Worm (Caenorhabditis elegans) whole organism, young adult: Measurements from ENCODE around the gene sshk-1.

Experiments used
- B0019.2 ChIP-seq: fragments of 200-800 bp; sonication (Bioruptor generic); conservative IDR thresholded peaks from 2 replicates; pipeline ENCODE4 v1.3.6; 2022; ENCODE audit warnings: missing genetic modification reagents, missing genetic modification characterization, missing compliant biosample characterization
- B0035.1 ChIP-seq: sonication (generic microtip); optimal IDR thresholded peaks from 2 replicates; lab custom pipeline; 2016; ENCODE audit warnings: missing genetic modification characterization, mild to moderate bottlenecking, missing compliant biosample characterization, missing genotype, missing genetic modification reagents
- B0261.1 ChIP-seq: sonication (generic microtip); optimal IDR thresholded peaks from 2 replicates; lab custom pipeline; 2016; ENCODE audit warnings: mild to moderate bottlenecking, missing genetic modification characterization, moderate library complexity, missing compliant biosample characterization
- B0336.3 ChIP-seq: fragments of 200-800 bp; sonication (Bioruptor generic); IDR thresholded peaks from 2 replicates; pipeline ENCODE4 v1.3.6; 2022; ENCODE audit warnings: missing genetic modification characterization, missing compliant biosample characterization
- C06A6.2 ChIP-seq: fragments of 200-800 bp; sonication (Bioruptor generic); conservative IDR thresholded peaks from 2 replicates; pipeline ENCODE4 v1.3.6; 2022; ENCODE audit warnings: missing genetic modification characterization, missing compliant biosample characterization
- C17E4.6 ChIP-seq: fragments of 200-800 bp; sonication (Bioruptor generic); IDR thresholded peaks from 2 replicates; pipeline ENCODE4 v1.3.6; 2022; ENCODE audit warnings: missing genetic modification reagents, missing genetic modification characterization, missing compliant biosample characterization
- F22D6.2 ChIP-seq: sonication (generic microtip); optimal IDR thresholded peaks from 2 replicates; lab custom pipeline; 2016; ENCODE audit warnings: mild to moderate bottlenecking, missing genetic modification characterization, missing compliant biosample characterization
- F49E8.2 ChIP-seq: sonication (generic microtip); optimal IDR thresholded peaks from 3 replicates; lab custom pipeline; 2017; ENCODE audit warnings: missing genetic modification characterization, mild to moderate bottlenecking, missing compliant biosample characterization, antibody characterized with exemption, moderate library complexity; ENCODE audit not compliant: insufficient read depth
- F55B11.4 ChIP-seq: sonication (generic microtip); optimal IDR thresholded peaks from 2 replicates; lab custom pipeline; 2016; ENCODE audit warnings: missing compliant biosample characterization, missing genetic modification characterization, borderline replicate concordance; ENCODE audit not compliant: insufficient read depth
- K12H6.12 ChIP-seq: fragments of 200-800 bp; sonication (Bioruptor generic); optimal IDR thresholded peaks from 2 replicates; lab custom pipeline; 2018; ENCODE audit warnings: mild to moderate bottlenecking, missing genetic modification characterization, missing compliant biosample characterization
- Y53F4B.3 ChIP-seq: fragments of 200-800 bp; sonication (Bioruptor generic); IDR thresholded peaks from 2 replicates; pipeline ENCODE4 v1.3.6; 2022; ENCODE audit warnings: missing genetic modification reagents, missing genetic modification characterization, missing compliant biosample characterization
- Y67H2A.10 ChIP-seq: fragments of 200-800 bp; sonication (Bioruptor generic); conservative IDR thresholded peaks from 2 replicates; pipeline ENCODE4 v1.3.6; 2022; ENCODE audit warnings: missing genetic modification reagents, missing genetic modification characterization, missing compliant biosample characterization
- Y95B8A.8 ChIP-seq: fragments of 200-800 bp; sonication (Bioruptor generic); IDR thresholded peaks from 2 replicates; pipeline ENCODE4 v1.3.6; 2022; ENCODE audit warnings: missing genetic modification reagents, missing genetic modification characterization, missing compliant biosample characterization
- aptf-2 ChIP-seq: fragments of 200-800 bp; sonication (Bioruptor generic); conservative IDR thresholded peaks from 2 replicates; pipeline ENCODE4 v1.3.6; 2022; ENCODE audit warnings: missing genetic modification reagents, missing genetic modification characterization, missing compliant biosample characterization
- atf-7 ChIP-seq: sonication (generic microtip); optimal IDR thresholded peaks from 2 replicates; lab custom pipeline; 2017; ENCODE audit warnings: mild to moderate bottlenecking, missing genetic modification characterization, missing compliant biosample characterization
- athp-1 ChIP-seq: sonication (generic microtip); optimal IDR thresholded peaks from 2 replicates; lab custom pipeline; 2017; ENCODE audit warnings: mild to moderate bottlenecking, missing genetic modification characterization, missing compliant biosample characterization
- attf-6 ChIP-seq: fragments of 200-800 bp; sonication (Bioruptor generic); IDR thresholded peaks from 2 replicates; pipeline ENCODE4 v1.3.6; 2022; ENCODE audit warnings: missing genetic modification reagents, missing genetic modification characterization, missing compliant biosample characterization
- bed-2 ChIP-seq: fragments of 200-800 bp; sonication (Bioruptor generic); IDR thresholded peaks from 2 replicates; pipeline ENCODE4 v1.3.6; 2022; ENCODE audit warnings: missing genetic modification reagents, missing genetic modification characterization, missing compliant biosample characterization
- ccch-3 ChIP-seq: fragments of 200-800 bp; sonication (Bioruptor generic); optimal IDR thresholded peaks from 2 replicates; lab custom pipeline; 2018; ENCODE audit warnings: mild to moderate bottlenecking, missing genetic modification characterization, missing compliant biosample characterization
- cebp-2 ChIP-seq: fragments of 200-800 bp; sonication (Bioruptor generic); IDR thresholded peaks from 2 replicates; pipeline ENCODE4 v1.3.6; 2022; ENCODE audit warnings: missing genetic modification characterization, missing compliant biosample characterization
- ceh-58 ChIP-seq: fragments of 200-800 bp; sonication (Bioruptor generic); IDR thresholded peaks from 2 replicates; pipeline ENCODE4 v1.3.6; 2022; ENCODE audit warnings: missing genetic modification characterization, missing compliant biosample characterization
- ceh-91 ChIP-seq: fragments of 200-800 bp; sonication (Bioruptor generic); IDR thresholded peaks from 2 replicates; pipeline ENCODE4 v1.3.6; 2022; ENCODE audit warnings: missing genetic modification reagents, missing genetic modification characterization, missing compliant biosample characterization
- chd-7 ChIP-seq: sonication (generic microtip); optimal IDR thresholded peaks from 2 replicates; lab custom pipeline; 2016; ENCODE audit warnings: mild to moderate bottlenecking, missing genetic modification characterization, moderate library complexity, missing compliant biosample characterization
- die-1 ChIP-seq: sonication (generic microtip); optimal IDR thresholded peaks from 2 replicates; lab custom pipeline; 2016; ENCODE audit warnings: missing genotype, mild to moderate bottlenecking, missing genetic modification characterization, missing compliant biosample characterization
- dpff-1 ChIP-seq: sonication (generic microtip); optimal IDR thresholded peaks from 2 replicates; lab custom pipeline; 2017; ENCODE audit warnings: mild to moderate bottlenecking, missing genetic modification characterization, missing compliant biosample characterization
- dpl-1 ChIP-seq: fragments of 150-350 bp; optimal IDR thresholded peaks from 2 replicates; lab custom pipeline; 2014; ENCODE audit warnings: missing biosample characterization, missing genetic modification reagents, missing genetic modification characterization
- ekl-4 ChIP-seq: fragments of 200-800 bp; sonication (Bioruptor generic); IDR thresholded peaks from 2 replicates; pipeline ENCODE4 v1.3.6; 2022; ENCODE audit warnings: missing genetic modification reagents, missing genetic modification characterization, missing compliant biosample characterization
- ets-4 ChIP-seq: fragments of 200-800 bp; sonication (Bioruptor generic); optimal IDR thresholded peaks from 2 replicates; lab custom pipeline; 2018; ENCODE audit warnings: mild to moderate bottlenecking, missing genetic modification characterization, missing compliant biosample characterization
- gei-17 ChIP-seq: fragments of 200-800 bp; sonication (Bioruptor generic); optimal IDR thresholded peaks from 2 replicates; lab custom pipeline; 2018; ENCODE audit warnings: mild to moderate bottlenecking, missing genetic modification characterization, missing compliant biosample characterization
- hmg-1.2 ChIP-seq: fragments of 200-800 bp; sonication (Bioruptor generic); IDR thresholded peaks from 2 replicates; pipeline ENCODE4 v1.3.6; 2022; ENCODE audit warnings: missing genetic modification reagents, missing genetic modification characterization, missing compliant biosample characterization
- hsf-1 ChIP-seq: fragments of 200-800 bp; sonication (Bioruptor generic); IDR thresholded peaks from 2 replicates; pipeline ENCODE4 v1.3.6; 2022; ENCODE audit warnings: missing genetic modification reagents, missing genetic modification characterization, missing compliant biosample characterization
- lag-1 ChIP-seq: fragments of 200-800 bp; sonication (Bioruptor generic); IDR thresholded peaks from 2 replicates; pipeline ENCODE4 v1.3.6; 2022; ENCODE audit warnings: missing genetic modification reagents, missing genetic modification characterization, missing compliant biosample characterization
- let-526 ChIP-seq: fragments of 200-800 bp; sonication (Bioruptor generic); IDR thresholded peaks from 2 replicates; pipeline ENCODE4 v1.3.6; 2022; ENCODE audit warnings: missing genetic modification reagents, missing genetic modification characterization, missing compliant biosample characterization
- lin-35 ChIP-seq, 3 experiments: fragments of 150-350 bp in 2 of 3; sonication (generic microtip) in 1 of 3; optimal IDR thresholded peaks; 2 replicates each; lab custom pipeline; 2014 to 2018; ENCODE audit warnings: missing biosample characterization in 3 of 3, missing genetic modification characterization in 3 of 3, missing genetic modification reagents in 3 of 3
- mcd-1 ChIP-seq: fragments of 200-800 bp; sonication (Bioruptor generic); IDR thresholded peaks from 2 replicates; pipeline ENCODE4 v1.3.6; 2022; ENCODE audit warnings: missing genetic modification reagents, missing genetic modification characterization, missing compliant biosample characterization
- nfya-1 ChIP-seq: sonication (generic microtip); optimal IDR thresholded peaks from 2 replicates; lab custom pipeline; 2017; ENCODE audit warnings: antibody characterized with exemption, missing compliant biosample characterization, missing genetic modification characterization, borderline replicate concordance; ENCODE audit not compliant: insufficient read depth
- nhr-179 ChIP-seq: sonication (generic microtip); optimal IDR thresholded peaks from 2 replicates; lab custom pipeline; 2016; ENCODE audit warnings: mild to moderate bottlenecking, missing genetic modification characterization, missing compliant biosample characterization
- rcor-1 ChIP-seq: fragments of 200-800 bp; sonication (Bioruptor generic); IDR thresholded peaks from 2 replicates; pipeline ENCODE4 v1.3.6; 2022; ENCODE audit warnings: missing genetic modification reagents, missing genetic modification characterization, missing compliant biosample characterization
- rec-8 ChIP-seq, 2 experiments: sonication (generic microtip); optimal IDR thresholded peaks; 2 replicates each; lab custom pipeline; 2016; ENCODE audit warnings: mild to moderate bottlenecking in 2 of 2, missing genetic modification characterization in 2 of 2, missing genetic modification reagents in 2 of 2, missing genotype in 2 of 2, missing biosample characterization in 1 of 2, missing compliant biosample characterization in 1 of 2, moderate library complexity in 1 of 2
- sea-2 ChIP-seq: fragments of 200-800 bp; sonication (Bioruptor generic); IDR thresholded peaks from 2 replicates; pipeline ENCODE4 v1.3.6; 2022; ENCODE audit warnings: missing genetic modification characterization, missing compliant biosample characterization
- somi-1 ChIP-seq: fragments of 200-800 bp; sonication (Bioruptor generic); optimal IDR thresholded peaks from 2 replicates; lab custom pipeline; 2018; ENCODE audit warnings: mild to moderate bottlenecking, missing genetic modification characterization, missing compliant biosample characterization
- sptf-2 ChIP-seq: fragments of 200-800 bp; sonication (Bioruptor generic); optimal IDR thresholded peaks from 2 replicates; lab custom pipeline; 2018; ENCODE audit warnings: mild to moderate bottlenecking, missing genetic modification characterization, missing compliant biosample characterization
- tbp1 ChIP-seq: fragments of 200-800 bp; sonication (Bioruptor generic); optimal IDR thresholded peaks from 2 replicates; lab custom pipeline; 2018; ENCODE audit warnings: mild to moderate bottlenecking, missing genetic modification characterization, missing compliant biosample characterization
- tlf-1 ChIP-seq: fragments of 200-800 bp; sonication (Bioruptor generic); optimal IDR thresholded peaks from 2 replicates; lab custom pipeline; 2018; ENCODE audit warnings: mild to moderate bottlenecking, missing genetic modification characterization, missing compliant biosample characterization
- unc-62 ChIP-seq: fragments of 150-350 bp; optimal IDR thresholded peaks from 2 replicates; lab custom pipeline; 2014; ENCODE audit warnings: missing biosample characterization, missing genetic modification reagents, missing genetic modification characterization
- zfh-2 ChIP-seq: fragments of 200-800 bp; sonication (Bioruptor generic); conservative IDR thresholded peaks from 2 replicates; pipeline ENCODE4 v1.3.6; 2022; ENCODE audit warnings: missing genetic modification reagents, missing genetic modification characterization, missing compliant biosample characterization
- zim-3 ChIP-seq: sonication (generic microtip); optimal IDR thresholded peaks from 2 replicates; lab custom pipeline; 2017; ENCODE audit warnings: mild to moderate bottlenecking, missing genetic modification characterization, moderate library complexity, missing compliant biosample characterization
- ztf-26 ChIP-seq: sonication (generic microtip); optimal IDR thresholded peaks from 2 replicates; lab custom pipeline; 2017; ENCODE audit warnings: missing genetic modification characterization, missing compliant biosample characterization
- ztf-6 ChIP-seq: fragments of 200-800 bp; sonication (Bioruptor generic); IDR thresholded peaks from 2 replicates; pipeline ENCODE4 v1.3.6; 2022; ENCODE audit warnings: missing genetic modification reagents, missing genetic modification characterization, missing compliant biosample characterization

Gene sshk-1

DNA sequence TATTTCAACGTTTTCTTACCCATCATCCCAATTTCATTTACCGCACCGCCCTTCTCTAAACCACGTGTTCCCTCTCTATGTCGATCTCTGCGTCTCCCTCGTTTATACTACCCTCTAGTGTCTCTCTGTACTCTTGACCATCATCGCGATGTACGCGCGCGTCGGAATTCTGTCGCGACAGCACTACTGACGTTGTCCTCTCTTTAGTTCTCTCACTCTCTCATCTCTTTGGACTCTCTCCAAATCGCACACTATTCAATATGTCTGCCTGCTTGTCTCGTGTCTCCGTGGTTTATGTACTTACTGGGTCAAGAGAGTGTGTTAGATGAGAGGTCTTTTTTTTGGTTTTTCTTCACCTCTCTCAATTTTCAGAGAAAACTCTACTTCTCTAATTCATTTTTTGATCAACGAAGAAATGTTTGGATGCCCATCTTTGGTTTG is 37.7 kb upstream of the sshk-1 start (continued):
- TF ChIP-seq aptf-2 (GFP tag; lab: Robert Waterston, UW) (0 out of 2 replicates have a peak, but pooled peaks have one; percentile 40), F49E8.2 (no peak), ceh-58 (no peak), nfya-1 (tag; lab: Kevin White, UChicago) (no peak), chd-7 (tag; lab: Kevin White, UChicago) (peak; percentile 94), Y53F4B.3 (no peak), C06A6.2 (GFP tag; lab: Robert Waterston, UW) (peak; percentile 88), F22D6.2 (tag; lab: Kevin White, UChicago) (peak; percentile 53), nhr-179 (tag; lab: Kevin White, UChicago) (no peak), ccch-3 (no peak), somi-1 (GFP tag; lab: Kevin White, UChicago) (peak; percentile 93), lag-1 (GFP tag; lab: Robert Waterston, UW) (no peak), ceh-91 (GFP tag; lab: Robert Waterston, UW) (no peak), Y67H2A.10 (GFP tag; lab: Robert Waterston, UW) (peak; percentile 37; the same call in 1 of the 2 replicates), sea-2 (no peak), rec-8 (tag; optimal IDR thresholded peaks at IDR 0.05; lab: Kevin White, UChicago) (no peak), hsf-1 (no peak), dpl-1 (GFP tag; lab: Kevin White, UChicago) (no peak), B0261.1 (no peak), cebp-2 (GFP tag; lab: Robert Waterston, UW) (no peak), atf-7 (peak; percentile 91), dpff-1 (no peak), ztf-6 (GFP tag; lab: Robert Waterston, UW) (0 out of 2 replicates have a peak, but pooled peaks have one; percentile 64), Y95B8A.8 (GFP tag; lab: Robert Waterston, UW) (peak; percentile 43; the same call in 1 of the 2 replicates), zim-3 (tag; lab: Kevin White, UChicago) (no peak), mcd-1 (GFP tag; lab: Robert Waterston, UW) (peak; percentile 78), tlf-1 (GFP tag; lab: Kevin White, UChicago) (peak; percentile 79), rcor-1 (GFP tag; lab: Robert Waterston, UW) (peak; percentile 74), ztf-26 (tag; lab: Kevin White, UChicago) (peak; percentile 84), hmg-1.2 (GFP tag; lab: Robert Waterston, UW) (peak; percentile 94), B0035.1 (tag; lab: Kevin White, UChicago) (peak; percentile 70), die-1 (tag; lab: Kevin White, UChicago) (peak; percentile 37), tbp1 (GFP tag; lab: Kevin White, UChicago) (peak; percentile 69), lin-35 (GFP tag; optimal IDR thresholded peaks at IDR 0.05; lab: Kevin White, UChicago) (peak in 1 of 3 experiments; percentile 87), bed-2 (GFP tag; lab: Robert Waterston, UW) (no peak), K12H6.12 (tag; lab: Kevin White, UChicago) (peak; percentile 96), ets-4 (peak; percentile 59), zfh-2 (GFP tag; lab: Robert Waterston, UW) (no peak; the same call in 1 of the 2 replicates), B0019.2 (no peak), F55B11.4 (tag; lab: Kevin White, UChicago) (no peak), C17E4.6 (GFP tag; lab: Robert Waterston, UW) (no peak), athp-1 (tag; lab: Kevin White, UChicago) (peak; percentile 3), B0336.3 (GFP tag; lab: Robert Waterston, UW) (peak; percentile 84), gei-17 (GFP tag; lab: Kevin White, UChicago) (peak; percentile 78), ekl-4 (GFP tag; lab: Robert Waterston, UW) (peak; percentile 82), attf-6 (GFP tag; lab: Robert Waterston, UW) (no peak), sptf-2 (GFP tag; lab: Kevin White, UChicago) (no peak), let-526 (GFP tag; lab: Robert Waterston, UW) (peak; percentile 87), unc-62 (no peak)
